In genomic region chrX:8536649-8537048, dm6 we compare ENCODE assay signal across 1 fruit fly cellular context.
A peak's percentile ranks its signal among the peaks of the same experiment; 100 is the strongest.
TF ChIP-seq lines count a peak whose summit lies in the region.

No protein-coding gene starts in this region.

TF ChIP-seq in whole organism, embryonic, 481 proteins besides CTCF, POLR2A, EP300 and RAD21 (continued from another document and continues in another):
- TF ChIP-seq CG11723 (GFP tag; optimal IDR thresholded peaks at IDR 0.05; lab: Kevin White, UChicago) (no peak), CG12299 (tag; optimal IDR thresholded peaks at IDR 0.05; lab: Kevin White, UChicago) (no peak), Hmx (GFP tag; optimal IDR thresholded peaks at IDR 0.05; lab: Kevin White, UChicago) (no peak), CG13296 (GFP tag; optimal IDR thresholded peaks at IDR 0.05; lab: Kevin White, UChicago) (no peak), CG34422 (GFP tag; IDR thresholded peaks at IDR 0.05; lab: Robert Waterston, UW) (0 out of 3 replicates have a peak, but pooled peaks have one; percentile 46), CG17802 (tag; optimal IDR thresholded peaks at IDR 0.05; lab: Kevin White, UChicago) (no peak), CG14667 (GFP tag; IDR thresholded peaks at IDR 0.05; lab: Robert Waterston, UW) (no peak), p53 (GFP tag; optimal IDR thresholded peaks at IDR 0.05; lab: Kevin White, UChicago) (no peak), row (GFP tag; IDR thresholded peaks at IDR 0.05; lab: Robert Waterston, UW) (peak; percentile 65), btn (GFP tag; optimal IDR thresholded peaks at IDR 0.05; lab: Kevin White, UChicago) (no peak), CG11456 (GFP tag; IDR thresholded peaks at IDR 0.05; lab: Robert Waterston, UW) (no peak), grn (GFP tag; optimal IDR thresholded peaks at IDR 0.05; lab: Kevin White, UChicago) (no peak), croc (GFP tag; conservative IDR thresholded peaks at IDR 0.05; lab: Robert Waterston, UW) (no peak), eve (GFP tag; optimal IDR thresholded peaks at IDR 0.05; lab: Kevin White, UChicago) (peak in 1 of 2 experiments; percentile 6), sc (optimal IDR thresholded peaks at IDR 0.05; lab: Kevin White, UChicago) (no peak), sc (GFP tag; optimal IDR thresholded peaks at IDR 0.05; lab: Kevin White, UChicago) (no peak), CG10431 (GFP tag; optimal IDR thresholded peaks at IDR 0.05; lab: Kevin White, UChicago) (no peak), ranshi (GFP tag; IDR thresholded peaks at IDR 0.05; lab: Robert Waterston, UW) (peak; percentile 49; the same call in 1 of the 2 replicates), ara (GFP tag; IDR thresholded peaks at IDR 0.05; lab: Robert Waterston, UW) (no peak), CG17612 (GFP tag; IDR thresholded peaks at IDR 0.05; lab: Robert Waterston, UW) (no peak), salm (tag; optimal IDR thresholded peaks at IDR 0.05; lab: Kevin White, UChicago) (no peak), stc (GFP tag; IDR thresholded peaks at IDR 0.05; lab: Robert Waterston, UW) (no peak), CoRest (tag; optimal IDR thresholded peaks at IDR 0.05; lab: Kevin White, UChicago) (no peak), D19B (GFP tag; optimal IDR thresholded peaks at IDR 0.05; lab: Kevin White, UChicago) (no peak), Dek (tag; optimal IDR thresholded peaks at IDR 0.05; lab: Kevin White, UChicago) (no peak), Camta (GFP tag; optimal IDR thresholded peaks at IDR 0.05; lab: Kevin White, UChicago) (no peak), CG8089 (GFP tag; optimal IDR thresholded peaks at IDR 0.05; lab: Kevin White, UChicago) (no peak), Dp (GFP tag; optimal IDR thresholded peaks at IDR 0.05; lab: Kevin White, UChicago) (no peak), Ptx1 (GFP tag; IDR thresholded peaks at IDR 0.05; lab: Robert Waterston, UW) (peak; percentile 58), en (GFP tag; optimal IDR thresholded peaks at IDR 0.05; lab: Kevin White, UChicago) (no peak), Ada2b (GFP tag; IDR thresholded peaks at IDR 0.05; lab: Robert Waterston, UW) (peak; percentile 66), Xrp1 (GFP tag; IDR thresholded peaks at IDR 0.05; lab: Robert Waterston, UW) (peak; percentile 61; the same call in 1 of the 2 replicates), gsb (GFP tag; IDR thresholded peaks at IDR 0.05; lab: Robert Waterston, UW) (no peak), ci (GFP tag; IDR thresholded peaks at IDR 0.05; lab: Robert Waterston, UW) (peak; percentile 67; the same call in 1 of the 3 replicates), Sry-β (GFP tag; optimal IDR thresholded peaks at IDR 0.05; lab: Kevin White, UChicago) (no peak), seq (GFP tag; IDR thresholded peaks at IDR 0.05; lab: Robert Waterston, UW) (0 out of 2 replicates have a peak, but pooled peaks have one; percentile 27), CG13287 (GFP tag; IDR thresholded peaks at IDR 0.05; lab: Robert Waterston, UW; ENCODE audit: partially characterized antibody) (no peak), NC2β (GFP tag; optimal IDR thresholded peaks at IDR 0.05; lab: Kevin White, UChicago) (no peak), knrl (GFP tag; IDR thresholded peaks at IDR 0.05; lab: Robert Waterston, UW; ENCODE audit: partially characterized antibody) (no peak), Hr78 (GFP tag; optimal IDR thresholded peaks at IDR 0.05; lab: Kevin White, UChicago) (peak in 1 of 2 experiments; percentile 29), CG15269 (tag; optimal IDR thresholded peaks at IDR 0.05; lab: Kevin White, UChicago) (peak; percentile 18), CG10654 (GFP tag; optimal IDR thresholded peaks at IDR 0.05; lab: Kevin White, UChicago) (no peak), Antp (GFP tag; optimal IDR thresholded peaks at IDR 0.05; lab: Kevin White, UChicago) (peak; percentile 29), trh (GFP tag; optimal IDR thresholded peaks at IDR 0.05; lab: Kevin White, UChicago) (no peak), E2f2 (GFP tag; IDR thresholded peaks at IDR 0.05; lab: Robert Waterston, UW) (no peak), GATAe (GFP tag; conservative IDR thresholded peaks at IDR 0.05; lab: Robert Waterston, UW) (no peak), Neu2 (GFP tag; optimal IDR thresholded peaks at IDR 0.05; lab: Kevin White, UChicago; ENCODE audit: borderline replicate concordance) (no peak), CG14860 (GFP tag; IDR thresholded peaks at IDR 0.05; lab: Robert Waterston, UW; ENCODE audit: partially characterized antibody) (no peak), Scr (GFP tag; IDR thresholded peaks at IDR 0.05; lab: Robert Waterston, UW; ENCODE audit: partially characterized antibody) (no peak), CG7556 (GFP tag; optimal IDR thresholded peaks at IDR 0.05; lab: Kevin White, UChicago) (peak; percentile 26), lov (optimal IDR thresholded peaks at IDR 0.05; lab: Kevin White, UChicago) (no peak), lov (GFP tag; IDR thresholded peaks at IDR 0.05; lab: Robert Waterston, UW) (no peak), CG3065 (GFP tag; optimal IDR thresholded peaks at IDR 0.05; lab: Kevin White, UChicago) (no peak), Aef1 (GFP tag; IDR thresholded peaks at IDR 0.05; lab: Robert Waterston, UW) (0 out of 3 replicates have a peak, but pooled peaks have one; percentile 32), crp (GFP tag; optimal IDR thresholded peaks at IDR 0.05; lab: Kevin White, UChicago) (no peak), ash1 (GFP tag; optimal IDR thresholded peaks at IDR 0.05; lab: Kevin White, UChicago) (no peak), Drgx (GFP tag; IDR thresholded peaks at IDR 0.05; lab: Robert Waterston, UW) (no peak), mirr (GFP tag; optimal IDR thresholded peaks at IDR 0.05; lab: Kevin White, UChicago) (no peak), Adf1 (GFP tag; IDR thresholded peaks at IDR 0.05; lab: Robert Waterston, UW) (no peak), slp2 (GFP tag; optimal IDR thresholded peaks at IDR 0.05; lab: Kevin White, UChicago) (no peak), trem (tag; optimal IDR thresholded peaks at IDR 0.05; lab: Kevin White, UChicago) (no peak), CG14050 (GFP tag; IDR thresholded peaks at IDR 0.05; lab: Robert Waterston, UW) (no peak), pzg (GFP tag; optimal IDR thresholded peaks at IDR 0.05; lab: Kevin White, UChicago) (no peak), CG9215 (GFP tag; IDR thresholded peaks at IDR 0.05; lab: Robert Waterston, UW) (0 out of 2 replicates have a peak, but pooled peaks have one; percentile 11), CG18599 (GFP tag; optimal IDR thresholded peaks at IDR 0.05; lab: Kevin White, UChicago) (peak; percentile 63), CG34376 (GFP tag; optimal IDR thresholded peaks at IDR 0.05; lab: Kevin White, UChicago) (no peak), CG8478 (optimal IDR thresholded peaks at IDR 0.05; lab: Kevin White, UChicago) (no peak), ssp (GFP tag; IDR thresholded peaks at IDR 0.05; lab: Robert Waterston, UW) (no peak), CHES-1-like (GFP tag; optimal IDR thresholded peaks at IDR 0.05; lab: Kevin White, UChicago) (no peak), CG9437 (GFP tag; optimal IDR thresholded peaks at IDR 0.05; lab: Kevin White, UChicago) (no peak), TFAM (GFP tag; optimal IDR thresholded peaks at IDR 0.05; lab: Kevin White, UChicago) (no peak), CG8765 (GFP tag; IDR thresholded peaks at IDR 0.05; lab: Robert Waterston, UW) (no peak), gcm2 (GFP tag; optimal IDR thresholded peaks at IDR 0.05; lab: Kevin White, UChicago) (no peak), unc-4 (GFP tag; IDR thresholded peaks at IDR 0.05; lab: Robert Waterston, UW; ENCODE audit: partially characterized antibody) (no peak), CG6654 (GFP tag; optimal IDR thresholded peaks at IDR 0.05; lab: Kevin White, UChicago) (no peak), klu (GFP tag; IDR thresholded peaks at IDR 0.05; lab: Robert Waterston, UW) (no peak), CG4617 (GFP tag; optimal IDR thresholded peaks at IDR 0.05; lab: Kevin White, UChicago; ENCODE audit: borderline replicate concordance) (no peak), CG9817 (tag; optimal IDR thresholded peaks at IDR 0.05; lab: Kevin White, UChicago) (no peak), lola (GFP tag; optimal IDR thresholded peaks at IDR 0.05; lab: Kevin White, UChicago) (no peak), sr (GFP tag; IDR thresholded peaks at IDR 0.05; lab: Robert Waterston, UW) (no peak), CG8290 (GFP tag; optimal IDR thresholded peaks at IDR 0.05; lab: Kevin White, UChicago) (no peak), CG8290 (tag; optimal IDR thresholded peaks at IDR 0.05; lab: Kevin White, UChicago) (peak in 1 of 2 experiments; percentile 45), CG3163 (GFP tag; optimal IDR thresholded peaks at IDR 0.05; lab: Kevin White, UChicago) (no peak), bcd (GFP tag; optimal IDR thresholded peaks at IDR 0.05; lab: Kevin White, UChicago) (peak; percentile 7), hb (GFP tag; IDR thresholded peaks at IDR 0.05; lab: Robert Waterston, UW; ENCODE audit: partially characterized antibody) (no peak), Hr3 (GFP tag; optimal IDR thresholded peaks at IDR 0.05; lab: Kevin White, UChicago) (no peak), nerfin-2 (GFP tag; IDR thresholded peaks at IDR 0.05; lab: Robert Waterston, UW; ENCODE audit: partially characterized antibody) (no peak), al (GFP tag; IDR thresholded peaks at IDR 0.05; lab: Robert Waterston, UW) (no peak), NfI (GFP tag; optimal IDR thresholded peaks at IDR 0.05; lab: Kevin White, UChicago) (peak; percentile 15), kah (GFP tag; optimal IDR thresholded peaks at IDR 0.05; lab: Kevin White, UChicago) (no peak), CG30020 (tag; optimal IDR thresholded peaks at IDR 0.05; lab: Kevin White, UChicago) (no peak), CG10543 (GFP tag; optimal IDR thresholded peaks at IDR 0.05; lab: Kevin White, UChicago) (no peak), pfk (GFP tag; optimal IDR thresholded peaks at IDR 0.05; lab: Kevin White, UChicago) (no peak), CG14965 (GFP tag; optimal IDR thresholded peaks at IDR 0.05; lab: Kevin White, UChicago; ENCODE audit: borderline replicate concordance) (no peak), disco-r (GFP tag; optimal IDR thresholded peaks at IDR 0.05; lab: Kevin White, UChicago) (no peak), CG17829 (tag; optimal IDR thresholded peaks at IDR 0.05; lab: Kevin White, UChicago) (no peak), CG8924 (tag; optimal IDR thresholded peaks at IDR 0.05; lab: Kevin White, UChicago) (peak; percentile 0), kay (GFP tag; optimal IDR thresholded peaks at IDR 0.05; lab: Kevin White, UChicago) (peak; percentile 23), PHDP (tag; optimal IDR thresholded peaks at IDR 0.05; lab: Kevin White, UChicago) (peak; percentile 25), CG12391 (tag; optimal IDR thresholded peaks at IDR 0.05; lab: Kevin White, UChicago) (peak; percentile 4), CG1647 (GFP tag; optimal IDR thresholded peaks at IDR 0.05; lab: Kevin White, UChicago) (no peak), gcm (GFP tag; optimal IDR thresholded peaks at IDR 0.05; lab: Kevin White, UChicago) (no peak), CG17359 (tag; optimal IDR thresholded peaks at IDR 0.05; lab: Kevin White, UChicago) (peak; percentile 27), hth (optimal IDR thresholded peaks at IDR 0.05; lab: Kevin White, UChicago) (no peak), Jarid2 (GFP tag; optimal IDR thresholded peaks at IDR 0.05; lab: Kevin White, UChicago) (no peak), CG12236 (GFP tag; optimal IDR thresholded peaks at IDR 0.05; lab: Kevin White, UChicago) (no peak), ac (GFP tag; optimal IDR thresholded peaks at IDR 0.05; lab: Kevin White, UChicago) (no peak), wek (GFP tag; optimal IDR thresholded peaks at IDR 0.05; lab: Kevin White, UChicago) (no peak), CG7745 (tag; optimal IDR thresholded peaks at IDR 0.05; lab: Kevin White, UChicago) (no peak), sna (GFP tag; IDR thresholded peaks at IDR 0.05; lab: Robert Waterston, UW; ENCODE audit: partially characterized antibody) (no peak), esg (GFP tag; conservative IDR thresholded peaks at IDR 0.05; lab: Robert Waterston, UW) (no peak), Sin3A (optimal IDR thresholded peaks at IDR 0.05; lab: Kevin White, UChicago) (no peak), CG13123 (GFP tag; optimal IDR thresholded peaks at IDR 0.05; lab: Kevin White, UChicago) (no peak), CG17568 (GFP tag; optimal IDR thresholded peaks at IDR 0.05; lab: Kevin White, UChicago) (no peak), CG13424 (tag; optimal IDR thresholded peaks at IDR 0.05; lab: Kevin White, UChicago) (peak; percentile 22), CG10565 (GFP tag; optimal IDR thresholded peaks at IDR 0.05; lab: Kevin White, UChicago) (no peak), CG18476 (GFP tag; optimal IDR thresholded peaks at IDR 0.05; lab: Kevin White, UChicago) (no peak), CG15073 (GFP tag; optimal IDR thresholded peaks at IDR 0.05; lab: Kevin White, UChicago) (no peak), Fer3 (tag; optimal IDR thresholded peaks at IDR 0.05; lab: Kevin White, UChicago) (peak; percentile 26), CG2120 (GFP tag; optimal IDR thresholded peaks at IDR 0.05; lab: Kevin White, UChicago) (peak; percentile 44), Chrac-16 (GFP tag; optimal IDR thresholded peaks at IDR 0.05; lab: Kevin White, UChicago) (no peak), ab (GFP tag; optimal IDR thresholded peaks at IDR 0.05; lab: Kevin White, UChicago) (no peak), CG31441 (GFP tag; IDR thresholded peaks at IDR 0.05; lab: Robert Waterston, UW) (no peak), dpn (GFP tag; optimal IDR thresholded peaks at IDR 0.05; lab: Kevin White, UChicago) (peak; percentile 27 to 41), CG7786 (GFP tag; optimal IDR thresholded peaks at IDR 0.05; lab: Kevin White, UChicago) (no peak), CG2712 (tag; optimal IDR thresholded peaks at IDR 0.05; lab: Kevin White, UChicago) (peak; percentile 10), CG10321 (GFP tag; IDR thresholded peaks at IDR 0.05; lab: Robert Waterston, UW) (no peak), CG6175 (GFP tag; IDR thresholded peaks at IDR 0.05; lab: Robert Waterston, UW) (no peak), mam (GFP tag; optimal IDR thresholded peaks at IDR 0.05; lab: Kevin White, UChicago) (peak; percentile 46), CG8281 (tag; optimal IDR thresholded peaks at IDR 0.05; lab: Kevin White, UChicago) (no peak), CG2889 (GFP tag; IDR thresholded peaks at IDR 0.05; lab: Robert Waterston, UW) (0 out of 3 replicates have a peak, but pooled peaks have one; percentile 7), CG5180 (GFP tag; optimal IDR thresholded peaks at IDR 0.05; lab: Kevin White, UChicago) (no peak), chif (GFP tag; optimal IDR thresholded peaks at IDR 0.05; lab: Kevin White, UChicago) (no peak), Gug (GFP tag; IDR thresholded peaks at IDR 0.05; lab: Robert Waterston, UW) (peak; percentile 43; the same call in 1 of the 4 replicates), Optix (GFP tag; IDR thresholded peaks at IDR 0.05; lab: Robert Waterston, UW) (no peak), CG9609 (GFP tag; optimal IDR thresholded peaks at IDR 0.05; lab: Kevin White, UChicago) (no peak)
